Worm (Caenorhabditis elegans): Measurements from ENCODE around the gene C50H11.8.
"Not testable (repeated sequence)": the region's sequence is repeated elsewhere in the genome, so short reads cannot be mapped to it uniquely, and the experiment has no call there.

- TF ChIP-seq rnt-1 (tag; optimal IDR thresholded peaks at IDR 0.05); tbx-7 (tag; optimal IDR thresholded peaks at IDR 0.05); pag-3 (tag; optimal IDR thresholded peaks at IDR 0.05; ENCODE audit: borderline replicate concordance); lim-6 (tag; optimal IDR thresholded peaks at IDR 0.05); ceh-24 (tag; optimal IDR thresholded peaks at IDR 0.05); mec-3 (tag; optimal IDR thresholded peaks at IDR 0.05; ENCODE audit: borderline replicate concordance); pha-4 (tag; optimal IDR thresholded peaks at IDR 0.05); ama-1 (optimal IDR thresholded peaks at IDR 0.05); K09A11.1 (tag; optimal IDR thresholded peaks at IDR 0.05; ENCODE audit: insufficient read depth): not testable (repeated sequence)
These were observed 47.7 kb downstream of the C50H11.8 start, which contains the start of gene Y73C8C.4 for ce11 chrV:3102049-3102448.
